Fruit fly (Drosophila melanogaster): Measurements from ENCODE around the gene UQCR-Q.

UQCR-Q gene

dm6 chr3L:17457695-17458242 is 16.8 kb upstream of the UQCR-Q start:
- no peak for TF ChIP-seq CG8478 (optimal IDR thresholded peaks at IDR 0.05)
- no peak for TF ChIP-seq CTCF (optimal IDR thresholded peaks at IDR 0.05)

- no peak for TF ChIP-seq CTCF (optimal IDR thresholded peaks at IDR 0.05)
- no peak for TF ChIP-seq CG8478 (optimal IDR thresholded peaks at IDR 0.05)
These were observed 15.6 kb upstream of the UQCR-Q start for dm6 chr3L:17458856-17459518.

- no peak for TF ChIP-seq CG8478 (optimal IDR thresholded peaks at IDR 0.05)
- TF ChIP-seq CTCF (optimal IDR thresholded peaks at IDR 0.05) = no peak
These were observed 13.1 kb upstream of the UQCR-Q start for dm6 chr3L:17461369-17462012.

dm6 chr3L:17462474-17462873 is 12.1 kb upstream of the UQCR-Q start:
- no peak for TF ChIP-seq CTCF (optimal IDR thresholded peaks at IDR 0.05)

dm6 chr3L:17465804-17466203 is 8.8 kb upstream of the UQCR-Q start, which contains the start of gene QIL1:
Gene QIL1 (plus strand): TSS chr3L:17465945.
- TF ChIP-seq CTCF (optimal IDR thresholded peaks at IDR 0.05) (peak in 1 of 2 experiments; percentile 61), CG8478 (optimal IDR thresholded peaks at IDR 0.05) (no peak)

dm6 chr3L:17470110-17470509 is 4.5 kb upstream of the UQCR-Q start, which contains the start of gene SecCl:
Gene SecCl (plus strand): TSS chr3L:17470127.
- TF ChIP-seq CTCF (optimal IDR thresholded peaks at IDR 0.05) (peak; percentile 60 to 67), CG8478 (optimal IDR thresholded peaks at IDR 0.05) (no peak)

dm6 chr3L:17473889-17474288 is 672 bp upstream of the UQCR-Q start:
- TF ChIP-seq CTCF (optimal IDR thresholded peaks at IDR 0.05) (no peak), CG8478 (optimal IDR thresholded peaks at IDR 0.05) (no peak)

- TF ChIP-seq CTCF (optimal IDR thresholded peaks at IDR 0.05) = peak in 1 of 2 experiments; percentile 18
- TF ChIP-seq CG8478 (optimal IDR thresholded peaks at IDR 0.05) = no peak
These were observed 1.4 kb downstream of the UQCR-Q start, which contains the start of gene CG34250 for dm6 chr3L:17475979-17476393. Gene CG34250 (plus strand): TSS chr3L:17476222.

- no peak for TF ChIP-seq CG8478 (optimal IDR thresholded peaks at IDR 0.05)
- TF ChIP-seq CTCF (optimal IDR thresholded peaks at IDR 0.05) = no peak
These were observed 1.9 kb downstream of the UQCR-Q start for dm6 chr3L:17476496-17476895.

dm6 chr3L:17478826-17479225 is 4.3 kb downstream of the UQCR-Q start, which contains the start of the genes CG13733 and qjt:
Gene CG13733 (minus strand): TSS chr3L:17478926.
Gene qjt (plus strand): TSS chr3L:17479096.
- TF ChIP-seq CTCF (optimal IDR thresholded peaks at IDR 0.05) (no peak), CG8478 (optimal IDR thresholded peaks at IDR 0.05) (no peak)

dm6 chr3L:17485280-17485792 is 10.8 kb downstream of the UQCR-Q start:
- TF ChIP-seq CG8478 (optimal IDR thresholded peaks at IDR 0.05) (no peak), CTCF (optimal IDR thresholded peaks at IDR 0.05) (no peak)

dm6 chr3L:17486130-17486529 is 11.6 kb downstream of the UQCR-Q start, which contains the start of gene CG6333:
Gene CG6333 (minus strand): TSS chr3L:17486230.
- TF ChIP-seq CTCF (optimal IDR thresholded peaks at IDR 0.05) (no peak), CG8478 (optimal IDR thresholded peaks at IDR 0.05) (no peak)

dm6 chr3L:17486794-17487726 is 12.5 kb downstream of the UQCR-Q start, which contains the start of gene Oatp74D:
Gene Oatp74D (plus strand): TSS chr3L:17487118.
- TF ChIP-seq CG8478 (optimal IDR thresholded peaks at IDR 0.05) (no peak), CTCF (optimal IDR thresholded peaks at IDR 0.05) (no peak)

dm6 chr3L:17488622-17489391 is 14.2 kb downstream of the UQCR-Q start:
- TF ChIP-seq CTCF (optimal IDR thresholded peaks at IDR 0.05) (no peak), CG8478 (optimal IDR thresholded peaks at IDR 0.05) (no peak)

Data from S2 (cell line).